Fruit fly (Drosophila melanogaster): ENCODE measurements around the gene CG43739.
A peak's percentile ranks its signal among the peaks of the same experiment; 100 is the strongest.

The CG43739 gene

DNA sequence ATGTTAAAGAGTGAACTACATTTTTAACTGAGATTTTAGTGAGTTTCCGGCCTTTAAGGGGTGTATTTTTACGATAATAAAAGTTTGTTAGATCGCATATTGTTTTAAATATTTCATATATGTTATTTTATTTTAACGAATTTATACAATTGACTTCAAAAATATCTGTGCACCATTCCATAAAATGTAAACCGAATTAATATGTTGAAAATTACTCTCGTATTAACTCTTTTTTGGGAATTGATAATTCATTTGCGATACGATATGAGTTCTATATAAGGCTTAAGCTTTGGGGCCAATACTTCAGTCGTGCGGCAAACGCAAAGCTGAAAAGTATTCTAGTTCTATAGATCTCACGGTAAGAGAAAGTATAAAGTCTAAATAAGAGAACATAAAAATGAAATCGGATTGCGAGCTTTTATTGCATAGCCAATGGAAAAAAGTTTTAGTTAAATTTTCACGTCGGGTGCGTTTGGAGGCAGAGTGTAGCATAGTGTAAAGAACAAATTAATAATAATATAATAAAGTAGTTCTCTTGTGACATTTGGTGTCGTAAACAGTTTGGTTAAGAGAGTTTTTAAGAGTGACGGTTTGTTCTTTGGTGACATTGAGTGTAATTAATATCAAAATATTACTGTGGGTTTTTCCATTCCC lies 94.5 kb downstream of the CG43739 start (continued):
- TF ChIP-seq p53 (GFP tag; optimal IDR thresholded peaks at IDR 0.05) (no peak), chinmo (GFP tag; IDR thresholded peaks at IDR 0.05; ENCODE audit: partially characterized antibody) (0 out of 4 replicates have a peak, but pooled peaks have one; percentile 6), sug (tag; optimal IDR thresholded peaks at IDR 0.05) (peak; percentile 7), CG13296 (GFP tag; optimal IDR thresholded peaks at IDR 0.05) (no peak), CG6765 (GFP tag; optimal IDR thresholded peaks at IDR 0.05) (peak; percentile 28), CG4617 (GFP tag; optimal IDR thresholded peaks at IDR 0.05; ENCODE audit: borderline replicate concordance) (no peak), danr (GFP tag; IDR thresholded peaks at IDR 0.05) (no peak), sd (tag; optimal IDR thresholded peaks at IDR 0.05) (peak; percentile 44), CG9215 (GFP tag; IDR thresholded peaks at IDR 0.05) (no peak)

DNA sequence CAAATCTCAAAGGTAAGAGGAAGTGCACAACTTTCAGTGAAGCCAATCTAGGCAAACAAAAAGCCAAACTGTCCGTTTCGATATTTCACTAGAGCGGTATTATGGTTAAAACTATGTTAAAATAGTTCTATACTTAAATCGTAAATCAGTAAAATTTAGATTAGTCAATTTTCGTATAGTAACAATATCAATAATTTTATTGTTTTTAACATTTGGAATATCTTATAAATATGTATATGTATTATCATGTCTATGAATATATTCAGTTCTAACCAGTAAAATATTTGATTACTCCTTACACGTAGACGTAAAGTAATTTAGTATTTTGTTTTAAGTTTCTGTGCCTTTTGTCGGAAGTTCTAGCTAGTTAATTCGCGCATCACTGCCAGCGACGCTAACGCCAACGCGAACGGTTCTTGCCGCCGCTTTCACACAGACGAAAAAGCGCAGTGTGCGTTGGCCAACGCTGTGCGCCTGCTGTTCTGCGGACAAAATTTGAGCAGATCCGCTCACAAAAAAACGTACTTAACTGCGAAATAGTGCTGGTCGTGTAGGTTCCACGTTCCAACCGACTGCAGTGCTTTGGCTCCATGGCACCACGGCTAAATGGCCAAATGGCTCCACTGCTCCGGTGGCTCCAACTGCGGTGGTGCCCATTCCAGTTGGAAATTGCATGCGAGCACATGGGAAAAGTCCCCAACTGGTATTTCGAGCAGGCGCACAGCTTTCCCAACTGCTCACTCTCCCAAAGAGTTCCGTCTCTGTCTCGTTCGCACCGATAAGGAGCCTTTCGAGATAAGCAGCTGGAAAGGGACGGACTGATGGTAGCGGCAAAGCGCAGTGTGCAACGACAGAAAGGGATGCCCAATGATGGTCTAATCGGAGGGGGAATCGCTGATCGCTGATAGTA lies 95.3 kb downstream of the CG43739 start:
- TF ChIP-seq ci (GFP tag; IDR thresholded peaks at IDR 0.05) (peak; percentile 76), CG8944 (GFP tag; optimal IDR thresholded peaks at IDR 0.05) (no peak), H2.0 (GFP tag; IDR thresholded peaks at IDR 0.05) (peak; percentile 33; the same call in 1 of the 2 replicates), CG1233 (GFP tag; optimal IDR thresholded peaks at IDR 0.05) (peak; percentile 13), CG2199 (GFP tag; IDR thresholded peaks at IDR 0.05) (peak; percentile 95), Hr78 (GFP tag; optimal IDR thresholded peaks at IDR 0.05) (no peak), sug (tag; optimal IDR thresholded peaks at IDR 0.05) (peak; percentile 86), slbo (GFP tag; IDR thresholded peaks at IDR 0.05) (peak; percentile 29; the same call in 1 of the 2 replicates), Nf-YB (GFP tag; optimal IDR thresholded peaks at IDR 0.05) (no peak), sisA (GFP tag; IDR thresholded peaks at IDR 0.05) (no peak), ash1 (GFP tag; optimal IDR thresholded peaks at IDR 0.05) (no peak), pros (GFP tag; optimal IDR thresholded peaks at IDR 0.05) (peak; percentile 88), crc (GFP tag; optimal IDR thresholded peaks at IDR 0.05) (no peak), CG13624 (GFP tag; optimal IDR thresholded peaks at IDR 0.05) (no peak), Ets65A (GFP tag) (peak; percentile 48), Scr (GFP tag; IDR thresholded peaks at IDR 0.05; ENCODE audit: partially characterized antibody) (peak; percentile 48), nmo (GFP tag; optimal IDR thresholded peaks at IDR 0.05) (peak; percentile 20), CG5953 (GFP tag; IDR thresholded peaks at IDR 0.05) (no peak), luna (GFP tag; optimal IDR thresholded peaks at IDR 0.05) (no peak), Bteb2 (GFP tag; optimal IDR thresholded peaks at IDR 0.05) (peak; percentile 6), CG7928 (GFP tag; optimal IDR thresholded peaks at IDR 0.05) (no peak), corto (GFP tag; optimal IDR thresholded peaks at IDR 0.05) (peak; percentile 31), NfI (GFP tag; optimal IDR thresholded peaks at IDR 0.05) (no peak), CG10209 (GFP tag; optimal IDR thresholded peaks at IDR 0.05) (no peak), HHEX (GFP tag; optimal IDR thresholded peaks at IDR 0.05) (no peak), CG1832 (GFP tag; optimal IDR thresholded peaks at IDR 0.05) (peak; percentile 94), Tbp (GFP tag; optimal IDR thresholded peaks at IDR 0.05) (no peak), CG11696 (GFP tag; IDR thresholded peaks at IDR 0.05) (no peak), CG12769 (tag; optimal IDR thresholded peaks at IDR 0.05) (peak; percentile 94), rib (GFP tag; IDR thresholded peaks at IDR 0.05) (peak; percentile 82; the same call in 1 of the 2 replicates), Hr3 (GFP tag; optimal IDR thresholded peaks at IDR 0.05) (no peak), CG16815 (GFP tag; optimal IDR thresholded peaks at IDR 0.05) (no peak), CG15269 (tag; optimal IDR thresholded peaks at IDR 0.05) (no peak), CG5245 (GFP tag; optimal IDR thresholded peaks at IDR 0.05) (no peak), ssp (GFP tag; IDR thresholded peaks at IDR 0.05) (peak; percentile 29; the same call in 1 of the 2 replicates), CG2678 (tag; optimal IDR thresholded peaks at IDR 0.05) (peak; percentile 23), CG9797 (GFP tag; optimal IDR thresholded peaks at IDR 0.05) (peak; percentile 5), CkIIα-i1 (GFP tag; IDR thresholded peaks at IDR 0.05) (no peak)
